Fruit fly (Drosophila melanogaster) whole organism, embryonic: ENCODE results near the gene wge.
A peak's percentile ranks its signal among the peaks of the same experiment; 100 is the strongest.

Source experiments
- ATbp ChIP-seq: fragments of 200-800 bp; sonication (Bioruptor generic); optimal IDR thresholded peaks from 2 replicates; lab custom pipeline; 2017; ENCODE audit warnings: missing biosample characterization, mild to moderate bottlenecking, missing genetic modification characterization, missing genetic modification reagents
- Abd-B ChIP-seq: fragments of 200-800 bp; sonication (Bioruptor generic); optimal IDR thresholded peaks from 2 replicates; lab custom pipeline; 2018; ENCODE audit warnings: missing biosample characterization, mild to moderate bottlenecking, missing genetic modification characterization, moderate library complexity
- Adf1 ChIP-seq: fragments of 200-800 bp; sonication (Bioruptor generic); IDR thresholded peaks from 2 replicates; pipeline ENCODE4 v1.3.6; 2022; ENCODE audit warnings: missing biosample characterization, missing genetic modification characterization
- B-H2 ChIP-seq: fragments of 200-800 bp; sonication (Bioruptor generic); optimal IDR thresholded peaks from 2 replicates; lab custom pipeline; 2018; ENCODE audit warnings: missing biosample characterization, mild to moderate bottlenecking, missing genetic modification characterization
- C15 ChIP-seq: fragments of 200-800 bp; sonication (Bioruptor generic); IDR thresholded peaks from 3 replicates; pipeline ENCODE4 v1.3.6; 2022; ENCODE audit warnings: missing biosample characterization, missing genetic modification characterization
- CG10209 ChIP-seq: fragments of 200-800 bp; sonication (Bioruptor generic); optimal IDR thresholded peaks from 3 replicates; lab custom pipeline; 2017; ENCODE audit warnings: missing biosample characterization, mild to moderate bottlenecking, missing genetic modification characterization, missing genetic modification reagents
- CG10267 ChIP-seq: fragments of 200-800 bp; sonication (Bioruptor generic); optimal IDR thresholded peaks from 2 replicates; lab custom pipeline; 2018; ENCODE audit warnings: missing biosample characterization, mild to moderate bottlenecking, missing genetic modification characterization, moderate library complexity
- CG11093 ChIP-seq: fragments of 200-800 bp; sonication (Bioruptor generic); IDR thresholded peaks from 3 replicates; pipeline ENCODE4 v1.3.6; 2022; ENCODE audit warnings: missing biosample characterization, missing genetic modification characterization
- CG12104 ChIP-seq: fragments of 200-800 bp; sonication (Bioruptor generic); optimal IDR thresholded peaks from 3 replicates; lab custom pipeline; 2016; ENCODE audit warnings: missing biosample characterization, missing genetic modification characterization
- CG12659 ChIP-seq: fragments of 200-800 bp; sonication (Bioruptor generic); optimal IDR thresholded peaks from 3 replicates; lab custom pipeline; 2017; ENCODE audit warnings: mild to moderate bottlenecking, missing biosample characterization, missing genetic modification reagents, missing genetic modification characterization
- CG12769 ChIP-seq: fragments of 200-800 bp; sonication (Bioruptor generic); optimal IDR thresholded peaks from 2 replicates; lab custom pipeline; 2019; ENCODE audit warnings: missing biosample characterization, mild to moderate bottlenecking, missing genetic modification characterization, moderate library complexity
- CG15073 ChIP-seq: fragments of 200-800 bp; sonication (Bioruptor generic); optimal IDR thresholded peaks from 2 replicates; lab custom pipeline; 2016; ENCODE audit warnings: missing biosample characterization, missing genetic modification characterization
- CG17568 ChIP-seq: fragments of 200-800 bp; sonication (Bioruptor generic); optimal IDR thresholded peaks from 2 replicates; lab custom pipeline; 2018; ENCODE audit warnings: missing biosample characterization, mild to moderate bottlenecking, missing genetic modification characterization, moderate library complexity
- CG17912 ChIP-seq: fragments of 200-800 bp; sonication (Bioruptor generic); optimal IDR thresholded peaks from 2 replicates; lab custom pipeline; 2018; ENCODE audit warnings: missing biosample characterization, mild to moderate bottlenecking, missing genetic modification characterization
- CG32532 ChIP-seq: fragments of 200-800 bp; sonication (Bioruptor generic); IDR thresholded peaks from 2 replicates; pipeline ENCODE4 v1.3.6; 2022; ENCODE audit warnings: missing biosample characterization, missing genetic modification characterization
- CG32772 ChIP-seq: fragments of 200-800 bp; sonication (Bioruptor generic); IDR thresholded peaks from 2 replicates; pipeline ENCODE4 v1.3.6; 2022; ENCODE audit warnings: missing biosample characterization, missing genetic modification characterization
- CG34224 ChIP-seq: fragments of 200-800 bp; sonication (Bioruptor generic); IDR thresholded peaks from 3 replicates; pipeline ENCODE4 v1.3.6; 2022; ENCODE audit warnings: missing biosample characterization, missing genetic modification characterization; ENCODE audit not compliant: partially characterized antibody
- CG4424 ChIP-seq: fragments of 200-800 bp; sonication (Bioruptor generic); optimal IDR thresholded peaks from 3 replicates; lab custom pipeline; 2016; ENCODE audit warnings: missing biosample characterization, missing genetic modification characterization
- CG6272 ChIP-seq: fragments of 200-800 bp; sonication (Bioruptor generic); IDR thresholded peaks from 2 replicates; pipeline ENCODE4 v1.3.6; 2022; ENCODE audit warnings: missing biosample characterization, missing genetic modification characterization
- CG7839 ChIP-seq: fragments of 200-800 bp; sonication (Bioruptor generic); optimal IDR thresholded peaks from 3 replicates; lab custom pipeline; 2018; ENCODE audit warnings: missing biosample characterization, mild to moderate bottlenecking, missing genetic modification characterization, moderate library complexity
- CG8281 ChIP-seq: fragments of 200-800 bp; sonication (Bioruptor generic); optimal IDR thresholded peaks from 2 replicates; lab custom pipeline; 2018; ENCODE audit warnings: missing biosample characterization, mild to moderate bottlenecking, missing genetic modification characterization, moderate library complexity
- CG9932 ChIP-seq: fragments of 200-800 bp; sonication (Bioruptor generic); IDR thresholded peaks from 2 replicates; pipeline ENCODE4 v1.3.6; 2022; ENCODE audit warnings: missing biosample characterization, missing genetic modification characterization
- D ChIP-seq, 2 experiments: fragments of 200-800 bp in 1 of 2; fragments of >200 bp in 1 of 2; sonication (Bioruptor generic) in 1 of 2; optimal IDR thresholded peaks; 2 replicates in 1 of 2; 3 replicates in 1 of 2; lab custom pipeline; 2017; ENCODE audit warnings: mild to moderate bottlenecking in 1 of 2, missing biosample characterization in 1 of 2, missing genetic modification characterization in 1 of 2, missing genetic modification reagents in 1 of 2
- H2.0 ChIP-seq: fragments of 200-800 bp; sonication (Bioruptor generic); IDR thresholded peaks from 2 replicates; pipeline ENCODE4 v1.3.6; 2022; ENCODE audit warnings: missing biosample characterization, missing genetic modification characterization
- HmgZ ChIP-seq: fragments of 200-800 bp; sonication (Bioruptor generic); optimal IDR thresholded peaks from 2 replicates; lab custom pipeline; 2018; ENCODE audit warnings: missing biosample characterization, mild to moderate bottlenecking, missing genetic modification characterization
- Meics ChIP-seq: fragments of 200-800 bp; sonication (Bioruptor generic); optimal IDR thresholded peaks from 2 replicates; lab custom pipeline; 2017; ENCODE audit warnings: missing biosample characterization, mild to moderate bottlenecking, missing genetic modification characterization
- Rfx ChIP-seq: fragments of 200-800 bp; sonication (Bioruptor generic); IDR thresholded peaks from 2 replicates; pipeline ENCODE4 v1.3.6; 2022; ENCODE audit warnings: missing biosample characterization, missing genetic modification characterization
- Sin3A ChIP-seq: fragments of >200 bp; optimal IDR thresholded peaks from 2 replicates; lab custom pipeline; 2018
- Spps ChIP-seq: fragments of 200-800 bp; sonication (Bioruptor generic); optimal IDR thresholded peaks from 2 replicates; lab custom pipeline; 2018; ENCODE audit warnings: missing biosample characterization, mild to moderate bottlenecking, missing genetic modification characterization
- YL-1 ChIP-seq: fragments of 200-800 bp; sonication (Bioruptor generic); optimal IDR thresholded peaks from 3 replicates; lab custom pipeline; 2017; ENCODE audit warnings: missing biosample characterization, mild to moderate bottlenecking, missing genetic modification characterization
- ap ChIP-seq: fragments of 200-800 bp; sonication (Bioruptor generic); IDR thresholded peaks from 2 replicates; pipeline ENCODE4 v1.3.6; 2022; ENCODE audit warnings: missing biosample characterization, missing genetic modification characterization
- ash1 ChIP-seq: fragments of 200-800 bp; sonication (Bioruptor generic); optimal IDR thresholded peaks from 2 replicates; lab custom pipeline; 2018; ENCODE audit warnings: missing biosample characterization, mild to moderate bottlenecking, missing genetic modification characterization
- bigmax ChIP-seq: fragments of 200-800 bp; sonication (Bioruptor generic); optimal IDR thresholded peaks from 2 replicates; lab custom pipeline; 2018; ENCODE audit warnings: missing biosample characterization, mild to moderate bottlenecking, missing genetic modification characterization
- cato ChIP-seq: fragments of 200-800 bp; sonication (Bioruptor generic); optimal IDR thresholded peaks from 2 replicates; lab custom pipeline; 2016; ENCODE audit warnings: missing biosample characterization, missing genetic modification characterization, borderline replicate concordance
- ci ChIP-seq: fragments of 200-800 bp; sonication (Bioruptor generic); IDR thresholded peaks from 3 replicates; pipeline ENCODE4 v1.3.6; 2022; ENCODE audit warnings: missing biosample characterization, missing genetic modification characterization
- esg ChIP-seq: fragments of 200-800 bp; sonication (Bioruptor generic); conservative IDR thresholded peaks from 2 replicates; pipeline ENCODE4 v1.3.6; 2022; ENCODE audit warnings: missing biosample characterization, missing genetic modification characterization
- fd102C ChIP-seq: fragments of 200-800 bp; sonication (Bioruptor generic); optimal IDR thresholded peaks from 2 replicates; lab custom pipeline; 2018; ENCODE audit warnings: missing biosample characterization, mild to moderate bottlenecking, missing genetic modification characterization, moderate library complexity
- fd96Cb ChIP-seq: fragments of 200-800 bp; sonication (Bioruptor generic); optimal IDR thresholded peaks from 2 replicates; lab custom pipeline; 2018; ENCODE audit warnings: missing biosample characterization, mild to moderate bottlenecking, missing genetic modification characterization, moderate library complexity
- gem ChIP-seq: fragments of 200-800 bp; sonication (Bioruptor generic); optimal IDR thresholded peaks from 2 replicates; lab custom pipeline; 2019; ENCODE audit warnings: missing biosample characterization, mild to moderate bottlenecking, missing genetic modification characterization, moderate library complexity
- hbn ChIP-seq: fragments of 200-800 bp; sonication (Bioruptor generic); IDR thresholded peaks from 2 replicates; pipeline ENCODE4 v1.3.6; 2022; ENCODE audit warnings: missing biosample characterization, missing genetic modification characterization; ENCODE audit not compliant: partially characterized antibody
- inv ChIP-seq: fragments of 200-800 bp; sonication (Bioruptor generic); IDR thresholded peaks from 2 replicates; pipeline ENCODE4 v1.3.6; 2022; ENCODE audit warnings: missing biosample characterization, missing genetic modification characterization; ENCODE audit not compliant: partially characterized antibody
- kni ChIP-seq: fragments of 200-800 bp; sonication (Bioruptor generic); optimal IDR thresholded peaks from 3 replicates; lab custom pipeline; 2017; ENCODE audit warnings: mild to moderate bottlenecking, missing biosample characterization, missing genetic modification reagents, missing genetic modification characterization
- lab ChIP-seq: fragments of 200-800 bp; sonication (Bioruptor generic); optimal IDR thresholded peaks from 3 replicates; lab custom pipeline; 2017; ENCODE audit warnings: missing biosample characterization, missing genetic modification characterization, mild to moderate bottlenecking, moderate library complexity, missing genetic modification reagents
- lilli ChIP-seq: fragments of 200-800 bp; sonication (Bioruptor generic); optimal IDR thresholded peaks from 3 replicates; lab custom pipeline; 2016; ENCODE audit warnings: missing biosample characterization, missing genetic modification characterization
- nmo ChIP-seq: fragments of 200-800 bp; sonication (Bioruptor generic); optimal IDR thresholded peaks from 2 replicates; lab custom pipeline; 2018; ENCODE audit warnings: missing biosample characterization, mild to moderate bottlenecking, missing genetic modification characterization, moderate library complexity
- rib ChIP-seq: fragments of 200-800 bp; sonication (Bioruptor generic); IDR thresholded peaks from 2 replicates; pipeline ENCODE4 v1.3.6; 2022; ENCODE audit warnings: missing biosample characterization, missing genetic modification characterization
- sd ChIP-seq: fragments of 200-800 bp; sonication (Bioruptor generic); optimal IDR thresholded peaks from 3 replicates; lab custom pipeline; 2018; ENCODE audit warnings: missing biosample characterization, mild to moderate bottlenecking, missing genetic modification characterization, moderate library complexity
- tup ChIP-seq: fragments of 200-800 bp; sonication (Bioruptor generic); optimal IDR thresholded peaks from 2 replicates; lab custom pipeline; 2016; ENCODE audit warnings: missing biosample characterization, mild to moderate bottlenecking, missing genetic modification characterization, moderate library complexity
- zfh1 ChIP-seq: fragments of 200-800 bp; sonication (Bioruptor generic); IDR thresholded peaks from 3 replicates; pipeline ENCODE4 v1.3.6; 2022; ENCODE audit warnings: missing biosample characterization, missing genetic modification characterization

wge gene

dm6 chr3R:22690311-22690710 is 30.6 kb downstream of the wge start, which contains the start of the genes wfs1 and Nup133 (continued):
- no peak for TF ChIP-seq lilli (GFP tag; lab: Kevin White, UChicago)
- no peak for TF ChIP-seq lab (GFP tag; lab: Kevin White, UChicago)
- peak; percentile 81 for TF ChIP-seq inv (GFP tag; lab: Robert Waterston, UW)
- TF ChIP-seq CG11093: no peak
- 0 out of 3 replicates have a peak, but pooled peaks have one; percentile 16 for TF ChIP-seq ci (GFP tag; lab: Robert Waterston, UW)
- TF ChIP-seq HmgZ (tag; lab: Kevin White, UChicago): peak; percentile 79
- peak; percentile 76 for TF ChIP-seq Meics (GFP tag; lab: Kevin White, UChicago)
- TF ChIP-seq CG8281 (tag; lab: Kevin White, UChicago): peak; percentile 13
- 0 out of 3 replicates have a peak, but pooled peaks have one; percentile 48 for TF ChIP-seq C15 (GFP tag; lab: Robert Waterston, UW)
- TF ChIP-seq ATbp (GFP tag; lab: Kevin White, UChicago): peak; percentile 48
- no peak for TF ChIP-seq ash1 (GFP tag; lab: Kevin White, UChicago)
- TF ChIP-seq nmo (GFP tag; lab: Kevin White, UChicago): peak; percentile 91
- TF ChIP-seq CG17568 (GFP tag; lab: Kevin White, UChicago): no peak
- TF ChIP-seq cato (GFP tag; lab: Kevin White, UChicago): peak; percentile 39
- no peak for TF ChIP-seq Sin3A (lab: Kevin White, UChicago)
- peak; percentile 73 for TF ChIP-seq fd96Cb
- TF ChIP-seq CG12769 (tag; lab: Kevin White, UChicago): no peak
- no peak for TF ChIP-seq CG7839
- TF ChIP-seq CG10267: peak; percentile 87
- peak; percentile 77 for TF ChIP-seq B-H2 (GFP tag; lab: Kevin White, UChicago)
- no peak for TF ChIP-seq rib (GFP tag; lab: Robert Waterston, UW)
- TF ChIP-seq YL-1: peak; percentile 56
- peak; percentile 53; the same call in 1 of the 2 replicates for TF ChIP-seq CG32772 (GFP tag; lab: Robert Waterston, UW)
- TF ChIP-seq esg (GFP tag; lab: Robert Waterston, UW): peak; percentile 56
- no peak for TF ChIP-seq bigmax (GFP tag; lab: Kevin White, UChicago)
- peak; percentile 68 for TF ChIP-seq CG4424
- peak; percentile 68 for TF ChIP-seq Abd-B (GFP tag; lab: Kevin White, UChicago)
- peak; percentile 66; the same call in 1 of the 2 replicates for TF ChIP-seq CG32532 (GFP tag; lab: Robert Waterston, UW)
- no peak for TF ChIP-seq tup (GFP tag; lab: Kevin White, UChicago)
- no peak for TF ChIP-seq sd (tag; lab: Kevin White, UChicago)
- peak; percentile 91 for TF ChIP-seq CG34224
- TF ChIP-seq hbn: peak; percentile 92
- peak; percentile 82 for TF ChIP-seq CG12659 (GFP tag; lab: Kevin White, UChicago)
- TF ChIP-seq gem (tag; lab: Kevin White, UChicago): peak; percentile 94
- peak; percentile 35 for TF ChIP-seq CG12104 (GFP tag; lab: Kevin White, UChicago)
- TF ChIP-seq CG17912 (GFP tag; lab: Kevin White, UChicago): no peak
- peak; percentile 1 for TF ChIP-seq fd102C (GFP tag; lab: Kevin White, UChicago)
- no peak for TF ChIP-seq D (optimal IDR thresholded peaks at IDR 0.05; lab: Kevin White, UChicago)
- peak; percentile 60 for TF ChIP-seq D (GFP tag; optimal IDR thresholded peaks at IDR 0.05; lab: Kevin White, UChicago)
- TF ChIP-seq CG10209 (GFP tag; lab: Kevin White, UChicago): peak; percentile 73
- peak; percentile 45; the same call in 1 of the 2 replicates for TF ChIP-seq CG6272 (GFP tag; lab: Robert Waterston, UW)
- no peak for TF ChIP-seq CG15073 (GFP tag; lab: Kevin White, UChicago)
- TF ChIP-seq Spps (tag; lab: Kevin White, UChicago): peak; percentile 67
- peak; percentile 62 for TF ChIP-seq H2.0
- TF ChIP-seq CG9932 (GFP tag; lab: Robert Waterston, UW): peak; percentile 81
- peak; percentile 65; the same call in 2 of the 3 replicates for TF ChIP-seq zfh1 (GFP tag; lab: Robert Waterston, UW)
- no peak for TF ChIP-seq kni (GFP tag; lab: Kevin White, UChicago)
- 0 out of 2 replicates have a peak, but pooled peaks have one; percentile 31 for TF ChIP-seq Adf1
- peak; percentile 65 for TF ChIP-seq Rfx (GFP tag; lab: Robert Waterston, UW)
- TF ChIP-seq ap (GFP tag; lab: Robert Waterston, UW): no peak
